Worm (Caenorhabditis elegans): ENCODE measurements around the gene lmtr-2.

Gene lmtr-2

ce11 chrV:7971376-7971775 is 39.5 kb downstream of the lmtr-2 start:
- no peak for TF ChIP-seq sptf-1 (tag; optimal IDR thresholded peaks at IDR 0.05)
- no peak for TF ChIP-seq lin-32 (GFP tag; optimal IDR thresholded peaks at IDR 0.05)
- TF ChIP-seq pha-4 (tag; optimal IDR thresholded peaks at IDR 0.05): no peak
- TF ChIP-seq mep-1 (tag; optimal IDR thresholded peaks at IDR 0.05): no peak
- no peak for TF ChIP-seq tbx-8 (GFP tag; optimal IDR thresholded peaks at IDR 0.05)
- no peak for TF ChIP-seq mab-5 (tag; optimal IDR thresholded peaks at IDR 0.05)
- TF ChIP-seq zip-8 (tag; optimal IDR thresholded peaks at IDR 0.05): no peak
- TF ChIP-seq M03D4.4 (tag; optimal IDR thresholded peaks at IDR 0.05): no peak
- TF ChIP-seq mls-2 (tag; optimal IDR thresholded peaks at IDR 0.05): no peak
- TF ChIP-seq sem-2 (GFP tag; optimal IDR thresholded peaks at IDR 0.05): no peak
- TF ChIP-seq bed-3 (GFP tag; optimal IDR thresholded peaks at IDR 0.05): no peak
- no peak for TF ChIP-seq lin-13 (tag; optimal IDR thresholded peaks at IDR 0.05)
- TF ChIP-seq unc-62 (GFP tag; optimal IDR thresholded peaks at IDR 0.05): no peak
- TF ChIP-seq blmp-1 (tag; optimal IDR thresholded peaks at IDR 0.05): no peak
- no peak for TF ChIP-seq unc-39 (tag; optimal IDR thresholded peaks at IDR 0.05)
- TF ChIP-seq ztf-11 (tag; optimal IDR thresholded peaks at IDR 0.05): no peak
- TF ChIP-seq lsy-2 (tag; optimal IDR thresholded peaks at IDR 0.05): no peak
- no peak for TF ChIP-seq ceh-39 (tag; optimal IDR thresholded peaks at IDR 0.05)
- no peak for TF ChIP-seq flh-1 (GFP tag; optimal IDR thresholded peaks at IDR 0.05)

- TF ChIP-seq unc-39 (tag; optimal IDR thresholded peaks at IDR 0.05) (no peak), bed-3 (GFP tag; optimal IDR thresholded peaks at IDR 0.05) (no peak), cnd-1 (tag; optimal IDR thresholded peaks at IDR 0.05) (no peak), ceh-43 (GFP tag; optimal IDR thresholded peaks at IDR 0.05) (no peak), ham-2 (GFP tag; optimal IDR thresholded peaks at IDR 0.05) (no peak), lin-13 (tag; optimal IDR thresholded peaks at IDR 0.05) (no peak), ces-1 (GFP tag; optimal IDR thresholded peaks at IDR 0.05) (no peak), unc-120 (tag; optimal IDR thresholded peaks at IDR 0.05; ENCODE audit: poor library complexity, severe bottlenecking) (no peak), ztf-11 (tag; optimal IDR thresholded peaks at IDR 0.05) (no peak), hlh-1 (tag; optimal IDR thresholded peaks at IDR 0.05) (no peak), mab-5 (tag; optimal IDR thresholded peaks at IDR 0.05) (no peak), elt-3 (tag; optimal IDR thresholded peaks at IDR 0.05) (no peak), drap-1 (GFP tag; optimal IDR thresholded peaks at IDR 0.05) (no peak), blmp-1 (tag; optimal IDR thresholded peaks at IDR 0.05) (no peak), tbx-8 (GFP tag; optimal IDR thresholded peaks at IDR 0.05) (no peak)
These were observed 40.4 kb downstream of the lmtr-2 start for ce11 chrV:7970519-7970918.

DNA sequence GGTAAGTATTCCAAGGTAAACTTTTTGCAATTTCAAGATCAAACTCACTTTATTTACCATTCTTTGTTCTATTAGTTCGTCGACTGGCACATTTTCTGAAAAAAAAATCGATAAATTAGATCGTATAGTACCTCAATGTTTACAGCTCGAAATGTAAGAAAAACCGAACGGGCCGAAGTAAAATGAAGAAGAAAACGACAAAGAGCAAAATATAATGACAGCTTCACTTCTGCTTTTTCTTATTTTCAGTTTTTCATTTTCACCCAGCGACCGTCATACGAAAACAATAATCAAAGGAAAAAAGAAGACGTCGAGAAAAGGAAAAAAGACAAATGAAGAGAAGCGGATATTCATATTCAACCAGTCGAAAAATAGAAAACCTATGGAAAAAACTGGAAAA is 41.8 kb downstream of the lmtr-2 start, which contains the start of gene che-7:
Gene che-7 (minus strand): TSS at position 101 of the 400 bp plus-strand sequence.
- TF ChIP-seq flh-1 (GFP tag; optimal IDR thresholded peaks at IDR 0.05): no peak
- no peak for TF ChIP-seq blmp-1 (tag; optimal IDR thresholded peaks at IDR 0.05)
- no peak for TF ChIP-seq pha-4 (tag; optimal IDR thresholded peaks at IDR 0.05)
- TF ChIP-seq lin-13 (tag; optimal IDR thresholded peaks at IDR 0.05): no peak
- TF ChIP-seq ceh-39 (tag; optimal IDR thresholded peaks at IDR 0.05): no peak
- no peak for TF ChIP-seq mep-1 (tag; optimal IDR thresholded peaks at IDR 0.05)
- TF ChIP-seq ztf-11 (tag; optimal IDR thresholded peaks at IDR 0.05): no peak
- TF ChIP-seq M03D4.4 (tag; optimal IDR thresholded peaks at IDR 0.05): no peak
- no peak for TF ChIP-seq snpc-4 (tag; optimal IDR thresholded peaks at IDR 0.05)
- TF ChIP-seq ceh-43 (GFP tag; optimal IDR thresholded peaks at IDR 0.05): no peak
- TF ChIP-seq lsy-2 (tag; optimal IDR thresholded peaks at IDR 0.05): no peak
- no peak for TF ChIP-seq unc-120 (tag; optimal IDR thresholded peaks at IDR 0.05; ENCODE audit: poor library complexity, severe bottlenecking)
- no peak for TF ChIP-seq ces-1 (GFP tag; optimal IDR thresholded peaks at IDR 0.05)

- no peak for TF ChIP-seq nhr-28 (tag; optimal IDR thresholded peaks at IDR 0.05)
These were observed 46.5 kb downstream of the lmtr-2 start for ce11 chrV:7964429-7964828.

Measured in whole organism, mixed stage, embryonic.